Worm (Caenorhabditis elegans) whole organism, young adult: ENCODE results near the gene srb-6.

Source experiments
- B0019.2 ChIP-seq: fragments of 200-800 bp; sonication (Bioruptor generic); conservative IDR thresholded peaks from 2 replicates; pipeline ENCODE4 v1.3.6; 2022; ENCODE audit warnings: missing genetic modification reagents, missing genetic modification characterization, missing compliant biosample characterization
- D2030.7 ChIP-seq: fragments of 200-800 bp; sonication (Bioruptor generic); IDR thresholded peaks from 2 replicates; pipeline ENCODE4 v1.3.6; 2022; ENCODE audit warnings: missing genetic modification reagents, missing genetic modification characterization, missing compliant biosample characterization
- F22D6.2 ChIP-seq: sonication (generic microtip); optimal IDR thresholded peaks from 2 replicates; lab custom pipeline; 2016; ENCODE audit warnings: mild to moderate bottlenecking, missing genetic modification characterization, missing compliant biosample characterization
- F23B12.7 ChIP-seq: sonication (generic microtip); optimal IDR thresholded peaks from 2 replicates; lab custom pipeline; 2017; ENCODE audit warnings: missing genetic modification characterization, mild to moderate bottlenecking, missing compliant biosample characterization, antibody characterized with exemption, moderate library complexity; ENCODE audit not compliant: insufficient read depth
- F37B4.10 ChIP-seq: fragments of 200-800 bp; sonication (Bioruptor generic); IDR thresholded peaks from 2 replicates; pipeline ENCODE4 v1.3.6; 2022; ENCODE audit warnings: missing genetic modification characterization, missing compliant biosample characterization
- T26A5.8 ChIP-seq: sonication (generic microtip); optimal IDR thresholded peaks from 2 replicates; lab custom pipeline; 2016; ENCODE audit warnings: missing genetic modification characterization, missing compliant biosample characterization
- attf-3 ChIP-seq: fragments of 200-800 bp; sonication (Bioruptor generic); conservative IDR thresholded peaks from 2 replicates; pipeline ENCODE4 v1.3.6; 2022; ENCODE audit warnings: missing genetic modification reagents, missing genetic modification characterization, missing compliant biosample characterization
- bed-1 ChIP-seq: fragments of 200-800 bp; sonication (Bioruptor generic); IDR thresholded peaks from 2 replicates; pipeline ENCODE4 v1.3.6; 2022; ENCODE audit warnings: missing genetic modification reagents, missing genetic modification characterization, missing compliant biosample characterization
- ceh-100 ChIP-seq: fragments of 200-800 bp; sonication (Bioruptor generic); IDR thresholded peaks from 2 replicates; pipeline ENCODE4 v1.3.6; 2022; ENCODE audit warnings: missing genetic modification reagents, missing genetic modification characterization, missing compliant biosample characterization
- efl-1 ChIP-seq: fragments of 150-350 bp; optimal IDR thresholded peaks from 2 replicates; lab custom pipeline; 2014; ENCODE audit warnings: missing biosample characterization, missing genetic modification reagents, missing genetic modification characterization
- egl-44 ChIP-seq: fragments of 200-800 bp; sonication (Bioruptor generic); IDR thresholded peaks from 2 replicates; pipeline ENCODE4 v1.3.6; 2022; ENCODE audit warnings: missing genetic modification reagents, missing genetic modification characterization, missing compliant biosample characterization
- gei-17 ChIP-seq: fragments of 200-800 bp; sonication (Bioruptor generic); optimal IDR thresholded peaks from 2 replicates; lab custom pipeline; 2018; ENCODE audit warnings: mild to moderate bottlenecking, missing genetic modification characterization, missing compliant biosample characterization
- hmg-1.2 ChIP-seq: fragments of 200-800 bp; sonication (Bioruptor generic); IDR thresholded peaks from 2 replicates; pipeline ENCODE4 v1.3.6; 2022; ENCODE audit warnings: missing genetic modification reagents, missing genetic modification characterization, missing compliant biosample characterization
- hrde-1 ChIP-seq: sonication (generic microtip); optimal IDR thresholded peaks from 2 replicates; lab custom pipeline; 2016; ENCODE audit warnings: missing genetic modification characterization, mild to moderate bottlenecking, missing compliant biosample characterization, moderate library complexity, missing genotype, missing genetic modification reagents, borderline replicate concordance
- lag-1 ChIP-seq: fragments of 200-800 bp; sonication (Bioruptor generic); IDR thresholded peaks from 2 replicates; pipeline ENCODE4 v1.3.6; 2022; ENCODE audit warnings: missing genetic modification reagents, missing genetic modification characterization, missing compliant biosample characterization
- lsy-27 ChIP-seq: sonication (generic microtip); optimal IDR thresholded peaks from 2 replicates; lab custom pipeline; 2017; ENCODE audit warnings: missing genetic modification characterization, mild to moderate bottlenecking, missing compliant biosample characterization, antibody characterized with exemption, missing genotype, borderline replicate concordance; ENCODE audit not compliant: insufficient read depth
- madf-10 ChIP-seq: sonication (generic microtip); optimal IDR thresholded peaks from 2 replicates; lab custom pipeline; 2016; ENCODE audit warnings: mild to moderate bottlenecking, missing genetic modification characterization, missing compliant biosample characterization
- madf-6 ChIP-seq: fragments of 200-800 bp; sonication (Bioruptor generic); IDR thresholded peaks from 2 replicates; pipeline ENCODE4 v1.3.6; 2022; ENCODE audit warnings: missing genetic modification reagents, missing genetic modification characterization, missing compliant biosample characterization
- mcd-1 ChIP-seq: fragments of 200-800 bp; sonication (Bioruptor generic); IDR thresholded peaks from 2 replicates; pipeline ENCODE4 v1.3.6; 2022; ENCODE audit warnings: missing genetic modification reagents, missing genetic modification characterization, missing compliant biosample characterization
- nhr-179 ChIP-seq: sonication (generic microtip); optimal IDR thresholded peaks from 2 replicates; lab custom pipeline; 2016; ENCODE audit warnings: mild to moderate bottlenecking, missing genetic modification characterization, missing compliant biosample characterization
- nhr-27 ChIP-seq: fragments of 200-800 bp; sonication (Bioruptor generic); optimal IDR thresholded peaks from 2 replicates; lab custom pipeline; 2018; ENCODE audit warnings: mild to moderate bottlenecking, missing genetic modification characterization, moderate library complexity, missing compliant biosample characterization
- pbrm-1 ChIP-seq: fragments of 200-800 bp; sonication (Bioruptor generic); IDR thresholded peaks from 2 replicates; pipeline ENCODE4 v1.3.6; 2022; ENCODE audit warnings: missing genetic modification reagents, missing genetic modification characterization, missing compliant biosample characterization
- pha-4 ChIP-seq: fragments of 150-350 bp; sonication (generic microtip); optimal IDR thresholded peaks from 2 replicates; lab custom pipeline; 2014; ENCODE audit warnings: missing biosample characterization, missing genetic modification reagents, missing genetic modification characterization
- rcor-1 ChIP-seq: fragments of 200-800 bp; sonication (Bioruptor generic); IDR thresholded peaks from 2 replicates; pipeline ENCODE4 v1.3.6; 2022; ENCODE audit warnings: missing genetic modification reagents, missing genetic modification characterization, missing compliant biosample characterization
- rec-8 ChIP-seq, 2 experiments: sonication (generic microtip); optimal IDR thresholded peaks; 2 replicates each; lab custom pipeline; 2016; ENCODE audit warnings: mild to moderate bottlenecking in 2 of 2, missing genetic modification characterization in 2 of 2, missing genetic modification reagents in 2 of 2, missing genotype in 2 of 2, missing biosample characterization in 1 of 2, missing compliant biosample characterization in 1 of 2, moderate library complexity in 1 of 2
- rpc-1 ChIP-seq, 2 experiments: fragments of 150-350 bp in 1 of 2; sonication (generic microtip) in 1 of 2; optimal IDR thresholded peaks; 2 replicates each; lab custom pipeline; 2014 to 2018; ENCODE audit warnings: missing biosample characterization in 1 of 2, missing genetic modification characterization in 1 of 2, missing genetic modification reagents in 1 of 2, missing genotype in 1 of 2
- sdz-38 ChIP-seq: sonication (generic microtip); optimal IDR thresholded peaks from 2 replicates; lab custom pipeline; 2016; ENCODE audit warnings: missing genotype, missing genetic modification characterization, missing compliant biosample characterization
- sea-2 ChIP-seq: fragments of 200-800 bp; sonication (Bioruptor generic); IDR thresholded peaks from 2 replicates; pipeline ENCODE4 v1.3.6; 2022; ENCODE audit warnings: missing genetic modification characterization, missing compliant biosample characterization
- snpc-3.4 ChIP-seq: sonication (generic microtip); optimal IDR thresholded peaks from 2 replicates; lab custom pipeline; 2017; ENCODE audit warnings: missing genetic modification characterization, mild to moderate bottlenecking, missing compliant biosample characterization, antibody characterized with exemption, moderate library complexity, missing genotype, missing genetic modification reagents
- tbp1 ChIP-seq: fragments of 200-800 bp; sonication (Bioruptor generic); optimal IDR thresholded peaks from 2 replicates; lab custom pipeline; 2018; ENCODE audit warnings: mild to moderate bottlenecking, missing genetic modification characterization, missing compliant biosample characterization
- unc-62 ChIP-seq: fragments of 150-350 bp; optimal IDR thresholded peaks from 2 replicates; lab custom pipeline; 2014; ENCODE audit warnings: missing biosample characterization, missing genetic modification reagents, missing genetic modification characterization
- xnd-1 ChIP-seq: sonication (generic microtip); optimal IDR thresholded peaks from 2 replicates; lab custom pipeline; 2016; ENCODE audit warnings: missing genotype, missing genetic modification reagents, missing genetic modification characterization, missing compliant biosample characterization
- zim-3 ChIP-seq: sonication (generic microtip); optimal IDR thresholded peaks from 2 replicates; lab custom pipeline; 2017; ENCODE audit warnings: mild to moderate bottlenecking, missing genetic modification characterization, moderate library complexity, missing compliant biosample characterization
- ztf-22 ChIP-seq: fragments of 200-800 bp; sonication (Bioruptor generic); optimal IDR thresholded peaks from 2 replicates; lab custom pipeline; 2018; ENCODE audit warnings: mild to moderate bottlenecking, missing genetic modification characterization, moderate library complexity, missing compliant biosample characterization
- ztf-25 ChIP-seq: fragments of 200-800 bp; sonication (Bioruptor generic); IDR thresholded peaks from 2 replicates; pipeline ENCODE4 v1.3.6; 2022; ENCODE audit warnings: missing genetic modification reagents, missing genetic modification characterization, missing compliant biosample characterization
- ztf-26 ChIP-seq: sonication (generic microtip); optimal IDR thresholded peaks from 2 replicates; lab custom pipeline; 2017; ENCODE audit warnings: missing genetic modification characterization, missing compliant biosample characterization
- ztf-3 ChIP-seq: fragments of 200-800 bp; sonication (Bioruptor generic); optimal IDR thresholded peaks from 2 replicates; lab custom pipeline; 2018; ENCODE audit warnings: mild to moderate bottlenecking, missing genetic modification characterization, missing compliant biosample characterization
- ztf-6 ChIP-seq: fragments of 200-800 bp; sonication (Bioruptor generic); IDR thresholded peaks from 2 replicates; pipeline ENCODE4 v1.3.6; 2022; ENCODE audit warnings: missing genetic modification reagents, missing genetic modification characterization, missing compliant biosample characterization

srb-6 gene

ce11 chrII:10182634-10183033 is 12.1 kb upstream of the srb-6 start, which contains the start of gene srd-1:
Gene srd-1, minus strand, starts transcription at chrII:10182734.
- TF ChIP-seq madf-6 (GFP tag; lab: Robert Waterston, UW) (no peak), ztf-6 (GFP tag; lab: Robert Waterston, UW) (no peak), unc-62 (GFP tag; lab: Kevin White, UChicago) (no peak), zim-3 (tag; lab: Kevin White, UChicago) (no peak), F37B4.10 (no peak), mcd-1 (GFP tag; lab: Robert Waterston, UW) (no peak), bed-1 (GFP tag; lab: Robert Waterston, UW) (no peak), ztf-25 (no peak), rcor-1 (GFP tag; lab: Robert Waterston, UW) (no peak), lsy-27 (tag; lab: Kevin White, UChicago) (no peak), D2030.7 (GFP tag; lab: Robert Waterston, UW) (no peak), madf-10 (no peak)

ce11 chrII:10187808-10188207 is 6.9 kb upstream of the srb-6 start, which contains the start of gene srd-2:
Gene srd-2, minus strand, starts transcription at chrII:10187908.
- TF ChIP-seq sea-2 (GFP tag; lab: Robert Waterston, UW) = no peak
- TF ChIP-seq F22D6.2 (tag; lab: Kevin White, UChicago) = no peak
- no peak for TF ChIP-seq efl-1 (GFP tag; lab: Kevin White, UChicago)
- TF ChIP-seq T26A5.8 (tag; lab: Kevin White, UChicago) = no peak
- TF ChIP-seq pha-4 = no peak
- TF ChIP-seq zim-3 (tag; lab: Kevin White, UChicago) = no peak
- TF ChIP-seq tbp1 (GFP tag; lab: Kevin White, UChicago) = no peak
- TF ChIP-seq B0019.2 (GFP tag; lab: Robert Waterston, UW) = no peak
- TF ChIP-seq xnd-1 (tag; lab: Kevin White, UChicago) = no peak
- TF ChIP-seq lsy-27 (tag; lab: Kevin White, UChicago) = no peak
- TF ChIP-seq lag-1 = no peak
- TF ChIP-seq rec-8 (tag; optimal IDR thresholded peaks at IDR 0.05; lab: Kevin White, UChicago) = no peak
- TF ChIP-seq nhr-179 (tag; lab: Kevin White, UChicago) = no peak
- no peak for TF ChIP-seq ztf-26
- TF ChIP-seq, all 124 proteins: peak for 0

- TF ChIP-seq xnd-1 (tag; lab: Kevin White, UChicago) (no peak), gei-17 (no peak), pbrm-1 (GFP tag; lab: Robert Waterston, UW) (no peak), hmg-1.2 (no peak), ceh-100 (GFP tag; lab: Robert Waterston, UW) (no peak), unc-62 (GFP tag; lab: Kevin White, UChicago) (no peak), lsy-27 (tag; lab: Kevin White, UChicago) (no peak), snpc-3.4 (tag; lab: Kevin White, UChicago) (no peak)
- TF ChIP-seq, all 124 proteins: peak for 0
Measured at ce11 chrII:10189369-10189768, 5.3 kb upstream of the srb-6 start, which contains the start of gene cdc-25.4. Gene cdc-25.4, minus strand, starts transcription at chrII:10189469.

DNA sequence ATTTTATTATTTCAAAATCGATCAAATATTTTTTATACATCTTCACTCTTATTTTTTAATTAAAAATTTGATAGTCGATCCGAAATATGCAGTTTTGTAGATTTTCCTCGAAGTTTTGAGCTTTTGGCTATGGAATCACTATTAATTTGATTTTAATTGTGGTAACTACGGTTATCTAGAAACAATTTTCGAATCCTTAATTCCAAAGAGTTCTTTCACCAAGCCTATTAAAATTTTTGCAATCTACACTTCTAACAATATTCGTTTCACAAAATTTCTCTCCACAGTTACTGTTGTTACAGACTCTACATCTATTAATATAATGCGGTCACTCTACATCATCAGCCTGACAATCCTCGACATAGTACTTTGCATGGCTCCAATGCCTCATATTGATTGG is 2.5 kb upstream of the srb-6 start, which contains the start of gene R05H5.7:
Gene R05H5.7 (plus strand): TSS at position 301 of the 400 bp plus-strand sequence.
- TF ChIP-seq sdz-38 (tag; lab: Kevin White, UChicago) (no peak), ztf-3 (GFP tag; lab: Kevin White, UChicago) (no peak), nhr-27 (tag; lab: Kevin White, UChicago) (no peak), egl-44 (GFP tag; lab: Robert Waterston, UW) (no peak), F23B12.7 (tag; lab: Kevin White, UChicago) (no peak), rpc-1 (optimal IDR thresholded peaks at IDR 0.05; lab: Kevin White, UChicago) (no peak), rpc-1 (tag; optimal IDR thresholded peaks at IDR 0.05; lab: Kevin White, UChicago) (no peak), attf-3 (GFP tag; lab: Robert Waterston, UW) (no peak), ztf-22 (GFP tag; lab: Kevin White, UChicago) (no peak), hrde-1 (tag; lab: Kevin White, UChicago) (no peak), T26A5.8 (tag; lab: Kevin White, UChicago) (no peak)
